Worm (Caenorhabditis elegans): Measurements from ENCODE around the gene F52H3.6.

F52H3.6 gene

ce11 chrII:10021749-10022148, 6.5 kb downstream of the F52H3.6 start:
- TF ChIP-seq fkh-10 (GFP tag; optimal IDR thresholded peaks at IDR 0.05) = peak; percentile 44
- TF ChIP-seq lin-15B (tag; optimal IDR thresholded peaks at IDR 0.05) = no peak
- TF ChIP-seq ces-1 (GFP tag; optimal IDR thresholded peaks at IDR 0.05) = peak; percentile 9

- TF ChIP-seq mdl-1 (tag; optimal IDR thresholded peaks at IDR 0.05) = peak in 1 of 2 experiments; percentile 7
- no peak for TF ChIP-seq daf-8 (GFP tag; IDR thresholded peaks at IDR 0.05)
- peak; percentile 62 for TF ChIP-seq dmd-6 (GFP tag; IDR thresholded peaks at IDR 0.05)
- peak; percentile 52; the same call in 1 of the 2 replicates for TF ChIP-seq tra-1 (GFP tag; IDR thresholded peaks at IDR 0.05)
- peak; percentile 85 for TF ChIP-seq hlh-30 (tag; optimal IDR thresholded peaks at IDR 0.05; ENCODE audit: insufficient read depth)
- peak; percentile 18 for TF ChIP-seq dve-1 (tag; optimal IDR thresholded peaks at IDR 0.05; ENCODE audit: insufficient read depth)
- TF ChIP-seq cey-2 (tag; optimal IDR thresholded peaks at IDR 0.05; ENCODE audit: borderline replicate concordance, insufficient read depth) = peak; percentile 54
- TF ChIP-seq mep-1 (tag; optimal IDR thresholded peaks at IDR 0.05) = no peak
- peak; percentile 56; the same call in 1 of the 2 replicates for TF ChIP-seq ceh-20 (GFP tag; IDR thresholded peaks at IDR 0.05)
- TF ChIP-seq nhr-28 (tag; optimal IDR thresholded peaks at IDR 0.05) = peak; percentile 72
Observed at ce11 chrII:10019669-10020068, 8.6 kb downstream of the F52H3.6 start.

- TF ChIP-seq ceh-44 (GFP tag; IDR thresholded peaks at IDR 0.05) (no peak), dmd-6 (GFP tag; IDR thresholded peaks at IDR 0.05) (peak; percentile 24; the same call in 1 of the 2 replicates), tra-1 (GFP tag; IDR thresholded peaks at IDR 0.05) (0 out of 2 replicates have a peak, but pooled peaks have one; percentile 25), mxl-3 (GFP tag; optimal IDR thresholded peaks at IDR 0.05) (peak; percentile 15), nhr-11 (tag; optimal IDR thresholded peaks at IDR 0.05) (no peak), aha-1 (tag) (peak; percentile 54), unc-62 (GFP tag; optimal IDR thresholded peaks at IDR 0.05 in 1 of 2) (peak in 1 of 2 experiments; percentile 71), unc-62 (tag; optimal IDR thresholded peaks at IDR 0.05) (no peak), lir-3 (tag; optimal IDR thresholded peaks at IDR 0.05) (no peak), hlh-30 (tag; optimal IDR thresholded peaks at IDR 0.05; ENCODE audit: insufficient read depth) (peak; percentile 20)
Observed at ce11 chrII:10017528-10017927, 10.7 kb downstream of the F52H3.6 start.

DNA sequence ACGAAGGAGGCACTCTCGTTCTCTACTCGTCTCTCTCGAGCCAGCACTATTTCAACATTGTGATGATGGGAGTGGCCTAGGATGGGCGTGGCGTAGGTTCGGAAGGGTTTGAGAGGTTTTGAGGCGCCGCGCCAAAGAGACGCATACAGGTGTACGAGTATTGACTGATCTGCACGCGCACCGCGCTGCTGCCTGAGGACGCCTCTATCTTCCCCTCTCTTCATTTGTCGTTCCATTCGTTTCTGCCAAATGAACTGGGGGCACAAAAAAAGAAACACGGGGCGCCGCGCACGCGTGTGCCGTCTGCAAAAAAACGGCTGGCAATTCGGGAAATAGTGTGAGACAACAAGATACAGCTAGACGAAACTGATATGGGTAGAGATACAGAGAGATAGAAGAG, 12.2 kb downstream of the F52H3.6 start, which contains the start of gene lec-2:
TSS of gene lec-2 (minus strand) at position 171 of the 400 bp plus-strand sequence.
- TF ChIP-seq ztf-7 (tag; optimal IDR thresholded peaks at IDR 0.05) (no peak), egl-27 (tag; optimal IDR thresholded peaks at IDR 0.05) (peak; percentile 15), fkh-10 (GFP tag; optimal IDR thresholded peaks at IDR 0.05) (no peak), nhr-6 (tag; optimal IDR thresholded peaks at IDR 0.05) (no peak), saeg-2 (GFP tag; IDR thresholded peaks at IDR 0.05) (no peak), set-16 (GFP tag; IDR thresholded peaks at IDR 0.05) (peak; percentile 63), dve-1 (tag; optimal IDR thresholded peaks at IDR 0.05; ENCODE audit: insufficient read depth) (peak; percentile 10), aly-2 (tag; optimal IDR thresholded peaks at IDR 0.05) (no peak), nhr-10 (tag; optimal IDR thresholded peaks at IDR 0.05) (no peak), ceh-28 (tag; optimal IDR thresholded peaks at IDR 0.05) (no peak), tag-97 (GFP tag; IDR thresholded peaks at IDR 0.05) (no peak), spr-1 (tag; optimal IDR thresholded peaks at IDR 0.05) (no peak), tra-1 (GFP tag; IDR thresholded peaks at IDR 0.05) (0 out of 2 replicates have a peak, but pooled peaks have one; percentile 43), hlh-11 (tag; optimal IDR thresholded peaks at IDR 0.05) (peak; percentile 55), Y75B8A.6 (GFP tag; IDR thresholded peaks at IDR 0.05) (no peak), lsy-2 (tag; optimal IDR thresholded peaks at IDR 0.05) (no peak), mdt-29 (GFP tag; IDR thresholded peaks at IDR 0.05) (no peak), Y5F2A.4 (GFP tag; optimal IDR thresholded peaks at IDR 0.05) (no peak), unc-130 (GFP tag; optimal IDR thresholded peaks at IDR 0.05) (no peak), jun-1 (tag; optimal IDR thresholded peaks at IDR 0.05) (no peak), ceh-20 (GFP tag; IDR thresholded peaks at IDR 0.05) (0 out of 2 replicates have a peak, but pooled peaks have one; percentile 34), F26F4.8 (GFP tag; conservative IDR thresholded peaks at IDR 0.05) (no peak), R02D3.7 (tag; optimal IDR thresholded peaks at IDR 0.05) (no peak), lin-38 (GFP tag; IDR thresholded peaks at IDR 0.05) (no peak), unc-39 (tag; optimal IDR thresholded peaks at IDR 0.05) (no peak), mes-2 (tag; optimal IDR thresholded peaks at IDR 0.05; ENCODE audit: poor library complexity, severe bottlenecking) (no peak), nhr-41 (GFP tag; IDR thresholded peaks at IDR 0.05) (no peak), vab-7 (GFP tag; IDR thresholded peaks at IDR 0.05) (no peak), dmd-6 (GFP tag; IDR thresholded peaks at IDR 0.05) (peak; percentile 56), ceh-82 (tag; optimal IDR thresholded peaks at IDR 0.05) (no peak), nhr-102 (tag; optimal IDR thresholded peaks at IDR 0.05) (no peak)
